Worm (Caenorhabditis elegans) whole organism, L2 larva: ENCODE measurements around the gene F25H9.2.

Experiments
- ama-1 ChIP-seq: fragments of 150-350 bp; optimal IDR thresholded peaks from 2 replicates; lab custom pipeline; 2018; ENCODE audit warnings: inconsistent platforms
- ceh-82 ChIP-seq: fragments of 150-350 bp; optimal IDR thresholded peaks from 2 replicates; lab custom pipeline; 2014; ENCODE audit warnings: missing biosample characterization, missing genetic modification characterization
- elt-1 ChIP-seq: fragments of 150-350 bp; optimal IDR thresholded peaks from 2 replicates; lab custom pipeline; 2014; ENCODE audit warnings: missing biosample characterization, missing genetic modification characterization
- fos-1 ChIP-seq: fragments of 150-350 bp; optimal IDR thresholded peaks from 2 replicates; lab custom pipeline; 2014; ENCODE audit warnings: missing biosample characterization, missing genetic modification characterization
- gmeb-1 ChIP-seq: fragments of 150-350 bp; optimal IDR thresholded peaks from 2 replicates; lab custom pipeline; 2014; ENCODE audit warnings: missing biosample characterization, missing genetic modification characterization
- lin-13 ChIP-seq: fragments of 150-350 bp; optimal IDR thresholded peaks from 2 replicates; lab custom pipeline; 2014; ENCODE audit warnings: missing biosample characterization, missing genetic modification reagents, missing genetic modification characterization
- nhr-11 ChIP-seq: fragments of 150-350 bp; optimal IDR thresholded peaks from 2 replicates; lab custom pipeline; 2014; ENCODE audit warnings: missing biosample characterization, missing genetic modification characterization
- nhr-237 ChIP-seq: fragments of 150-350 bp; optimal IDR thresholded peaks from 2 replicates; lab custom pipeline; 2014; ENCODE audit warnings: missing biosample characterization, missing genetic modification characterization
- nhr-77 ChIP-seq: fragments of 150-350 bp; optimal IDR thresholded peaks from 2 replicates; lab custom pipeline; 2014; ENCODE audit warnings: missing biosample characterization, missing genetic modification characterization
- snpc-4 ChIP-seq: fragments of 150-350 bp; optimal IDR thresholded peaks from 2 replicates; lab custom pipeline; 2014; ENCODE audit warnings: missing biosample characterization, missing genetic modification characterization
- unc-62 ChIP-seq: fragments of 150-350 bp; optimal IDR thresholded peaks from 2 replicates; lab custom pipeline; 2014; ENCODE audit warnings: missing biosample characterization, missing genetic modification reagents, missing genetic modification characterization
- ztf-1 ChIP-seq: fragments of 200-800 bp; sonication (Bioruptor generic); conservative IDR thresholded peaks from 2 replicates; pipeline ENCODE4 v1.3.6; 2022; ENCODE audit warnings: missing genetic modification characterization, missing compliant biosample characterization
- ztf-4 ChIP-seq: fragments of 150-350 bp; optimal IDR thresholded peaks from 2 replicates; lab custom pipeline; 2014; ENCODE audit warnings: missing biosample characterization, missing genetic modification characterization

ce11 chrV:13411225-13411991, 46.5 kb upstream of the F25H9.2 start:
- TF ChIP-seq nhr-11 (tag; lab: Kevin White, UChicago) (no peak), elt-1 (no peak), snpc-4 (tag; lab: Kevin White, UChicago) (no peak), nhr-77 (tag; lab: Kevin White, UChicago) (no peak), nhr-237 (no peak), unc-62 (GFP tag; lab: Kevin White, UChicago) (no peak), fos-1 (tag; lab: Kevin White, UChicago) (no peak), gmeb-1 (no peak), ztf-1 (GFP tag; lab: Robert Waterston, UW) (no peak), ceh-82 (no peak), ama-1 (lab: Kevin White, UChicago) (peak; percentile 67), lin-13 (GFP tag; lab: Kevin White, UChicago) (no peak), ztf-4 (no peak)
